Fruit fly (Drosophila melanogaster) whole organism, embryonic: ENCODE data around the gene CG9932.

Experiments used
- CG10209 ChIP-seq: fragments of 200-800 bp; sonication (Bioruptor generic); optimal IDR thresholded peaks from 3 replicates; lab custom pipeline; 2017; ENCODE audit warnings: missing biosample characterization, mild to moderate bottlenecking, missing genetic modification characterization, missing genetic modification reagents
- CG10654 ChIP-seq: fragments of 200-800 bp; sonication (Bioruptor generic); optimal IDR thresholded peaks from 2 replicates; lab custom pipeline; 2016; ENCODE audit warnings: missing biosample characterization, missing genetic modification characterization
- CG11560 ChIP-seq: fragments of 200-800 bp; sonication (Bioruptor generic); IDR thresholded peaks from 3 replicates; pipeline ENCODE4 v1.3.6; 2022; ENCODE audit warnings: missing biosample characterization, missing genetic modification characterization
- CG13624 ChIP-seq: fragments of 200-800 bp; sonication (Bioruptor generic); optimal IDR thresholded peaks from 2 replicates; lab custom pipeline; 2016; ENCODE audit warnings: missing biosample characterization, missing genetic modification characterization
- CG14050 ChIP-seq: fragments of 200-800 bp; sonication (Bioruptor generic); IDR thresholded peaks from 3 replicates; pipeline ENCODE4 v1.3.6; 2022; ENCODE audit warnings: missing biosample characterization, missing genetic modification characterization
- CG1529 ChIP-seq: fragments of 200-800 bp; sonication (Bioruptor generic); optimal IDR thresholded peaks from 3 replicates; lab custom pipeline; 2018; ENCODE audit warnings: missing biosample characterization, missing genetic modification characterization
- CG15479 ChIP-seq: fragments of 200-800 bp; sonication (Bioruptor generic); optimal IDR thresholded peaks from 3 replicates; lab custom pipeline; 2019; ENCODE audit warnings: missing biosample characterization, mild to moderate bottlenecking, missing genetic modification characterization, moderate library complexity
- CG1647 ChIP-seq: fragments of 200-800 bp; sonication (Bioruptor generic); optimal IDR thresholded peaks from 3 replicates; lab custom pipeline; 2016; ENCODE audit warnings: missing biosample characterization, missing genetic modification characterization
- CG17361 ChIP-seq: fragments of 200-800 bp; sonication (Bioruptor generic); IDR thresholded peaks from 3 replicates; pipeline ENCODE4 v1.3.6; 2022; ENCODE audit warnings: missing biosample characterization, missing genetic modification characterization
- CG17385 ChIP-seq: fragments of 200-800 bp; sonication (Bioruptor generic); optimal IDR thresholded peaks from 3 replicates; lab custom pipeline; 2018; ENCODE audit warnings: missing biosample characterization, mild to moderate bottlenecking, missing genetic modification characterization
- CG2116 ChIP-seq: fragments of 200-800 bp; sonication (Bioruptor generic); optimal IDR thresholded peaks from 3 replicates; lab custom pipeline; 2018; ENCODE audit warnings: missing biosample characterization, mild to moderate bottlenecking, missing genetic modification characterization
- CG31388 ChIP-seq: fragments of 200-800 bp; sonication (Bioruptor generic); optimal IDR thresholded peaks from 2 replicates; lab custom pipeline; 2016; ENCODE audit warnings: missing biosample characterization, missing genetic modification characterization
- CG33557 ChIP-seq: fragments of 200-800 bp; sonication (Bioruptor generic); optimal IDR thresholded peaks from 2 replicates; lab custom pipeline; 2019; ENCODE audit warnings: missing biosample characterization, mild to moderate bottlenecking, missing genetic modification characterization, moderate library complexity
- CG4360 ChIP-seq: fragments of 200-800 bp; sonication (Bioruptor generic); IDR thresholded peaks from 2 replicates; pipeline ENCODE4 v1.3.6; 2022; ENCODE audit warnings: missing biosample characterization, missing genetic modification characterization
- CG6689 ChIP-seq: fragments of 200-800 bp; sonication (Bioruptor generic); IDR thresholded peaks from 2 replicates; pipeline ENCODE4 v1.3.6; 2022; ENCODE audit warnings: missing biosample characterization, missing genetic modification characterization
- CG6854 ChIP-seq: fragments of 200-800 bp; sonication (Bioruptor generic); optimal IDR thresholded peaks from 3 replicates; lab custom pipeline; 2017; ENCODE audit warnings: missing biosample characterization, mild to moderate bottlenecking, missing genetic modification characterization
- CG8359 ChIP-seq: fragments of 200-800 bp; sonication (Bioruptor generic); optimal IDR thresholded peaks from 2 replicates; lab custom pipeline; 2017; ENCODE audit warnings: missing biosample characterization, mild to moderate bottlenecking, missing genetic modification characterization, borderline replicate concordance
- Dfd ChIP-seq, 2 experiments: fragments of >200 bp; optimal IDR thresholded peaks; 2 replicates each; lab custom pipeline; 2017; ENCODE audit warnings: missing biosample characterization in 2 of 2, missing genetic modification characterization in 2 of 2
- Doc3 ChIP-seq: fragments of 200-800 bp; sonication (Bioruptor generic); IDR thresholded peaks from 3 replicates; pipeline ENCODE4 v1.3.6; 2022; ENCODE audit warnings: missing biosample characterization, missing genetic modification characterization; ENCODE audit not compliant: partially characterized antibody
- Drgx ChIP-seq: fragments of 200-800 bp; sonication (Bioruptor generic); IDR thresholded peaks from 2 replicates; pipeline ENCODE4 v1.3.6; 2022; ENCODE audit warnings: missing biosample characterization, missing genetic modification characterization
- Fer3 ChIP-seq: fragments of 200-800 bp; sonication (Bioruptor generic); optimal IDR thresholded peaks from 2 replicates; lab custom pipeline; 2018; ENCODE audit warnings: missing biosample characterization, mild to moderate bottlenecking, missing genetic modification characterization, moderate library complexity
- HHEX ChIP-seq: fragments of 200-800 bp; sonication (Bioruptor generic); optimal IDR thresholded peaks from 3 replicates; lab custom pipeline; 2017; ENCODE audit warnings: missing biosample characterization, mild to moderate bottlenecking, missing genetic modification characterization, missing genetic modification reagents
- Max ChIP-seq: fragments of 200-800 bp; sonication (Bioruptor generic); optimal IDR thresholded peaks from 2 replicates; lab custom pipeline; 2016; ENCODE audit warnings: missing biosample characterization, mild to moderate bottlenecking, missing genetic modification characterization
- Oaz ChIP-seq: fragments of 200-800 bp; sonication (Bioruptor generic); IDR thresholded peaks from 2 replicates; pipeline ENCODE4 v1.3.6; 2022; ENCODE audit warnings: missing biosample characterization, missing genetic modification characterization
- Sox100B ChIP-seq: fragments of 200-800 bp; sonication (Bioruptor generic); optimal IDR thresholded peaks from 3 replicates; lab custom pipeline; 2018; ENCODE audit warnings: missing biosample characterization, mild to moderate bottlenecking, missing genetic modification characterization
- Spps ChIP-seq: fragments of 200-800 bp; sonication (Bioruptor generic); optimal IDR thresholded peaks from 2 replicates; lab custom pipeline; 2018; ENCODE audit warnings: missing biosample characterization, mild to moderate bottlenecking, missing genetic modification characterization
- Sry-δ ChIP-seq: fragments of 200-800 bp; sonication (Bioruptor generic); optimal IDR thresholded peaks from 2 replicates; lab custom pipeline; 2016; ENCODE audit warnings: missing biosample characterization, missing genetic modification characterization
- amos ChIP-seq: fragments of 200-800 bp; sonication (Bioruptor generic); IDR thresholded peaks from 2 replicates; pipeline ENCODE4 v1.3.6; 2022; ENCODE audit warnings: missing biosample characterization, missing genetic modification characterization; ENCODE audit not compliant: partially characterized antibody
- aop ChIP-seq: fragments of 200-800 bp; sonication (Bioruptor generic); IDR thresholded peaks from 2 replicates; pipeline ENCODE4 v1.3.6; 2022; ENCODE audit warnings: missing biosample characterization, missing genetic modification characterization
- caup ChIP-seq: fragments of 200-800 bp; sonication (Bioruptor generic); optimal IDR thresholded peaks from 3 replicates; lab custom pipeline; 2017; ENCODE audit warnings: missing biosample characterization, mild to moderate bottlenecking, missing genetic modification characterization, moderate library complexity; ENCODE audit not compliant: severe bottlenecking
- ci ChIP-seq: fragments of 200-800 bp; sonication (Bioruptor generic); IDR thresholded peaks from 3 replicates; pipeline ENCODE4 v1.3.6; 2022; ENCODE audit warnings: missing biosample characterization, missing genetic modification characterization
- dm ChIP-seq: fragments of 200-800 bp; sonication (Bioruptor generic); optimal IDR thresholded peaks from 3 replicates; lab custom pipeline; 2016; ENCODE audit warnings: missing biosample characterization, missing genetic modification characterization
- dmrt11E ChIP-seq: fragments of 200-800 bp; sonication (Bioruptor generic); optimal IDR thresholded peaks from 3 replicates; lab custom pipeline; 2018; ENCODE audit warnings: missing biosample characterization, mild to moderate bottlenecking, missing genetic modification characterization, moderate library complexity
- dysf ChIP-seq: fragments of 200-800 bp; sonication (Bioruptor generic); IDR thresholded peaks from 3 replicates; pipeline ENCODE4 v1.3.6; 2022; ENCODE audit warnings: missing biosample characterization, missing genetic modification characterization
- esg ChIP-seq: fragments of 200-800 bp; sonication (Bioruptor generic); conservative IDR thresholded peaks from 2 replicates; pipeline ENCODE4 v1.3.6; 2022; ENCODE audit warnings: missing biosample characterization, missing genetic modification characterization
- fd64A ChIP-seq: fragments of 200-800 bp; sonication (Bioruptor generic); optimal IDR thresholded peaks from 3 replicates; lab custom pipeline; 2018; ENCODE audit warnings: missing biosample characterization, mild to moderate bottlenecking, missing genetic modification characterization
- ind ChIP-seq: fragments of 200-800 bp; sonication (Bioruptor generic); optimal IDR thresholded peaks from 3 replicates; lab custom pipeline; 2016; ENCODE audit warnings: missing biosample characterization, missing genetic modification characterization
- kay ChIP-seq: fragments of 200-800 bp; sonication (Bioruptor generic); optimal IDR thresholded peaks from 2 replicates; lab custom pipeline; 2016; ENCODE audit warnings: missing biosample characterization, missing genetic modification characterization
- lilli ChIP-seq: fragments of 200-800 bp; sonication (Bioruptor generic); optimal IDR thresholded peaks from 3 replicates; lab custom pipeline; 2016; ENCODE audit warnings: missing biosample characterization, missing genetic modification characterization
- maf-S ChIP-seq: fragments of 200-800 bp; sonication (Bioruptor generic); optimal IDR thresholded peaks from 2 replicates; lab custom pipeline; 2016; ENCODE audit warnings: missing biosample characterization, missing genetic modification characterization
- nom ChIP-seq: fragments of 200-800 bp; sonication (Bioruptor generic); optimal IDR thresholded peaks from 2 replicates; lab custom pipeline; 2017; ENCODE audit warnings: missing biosample characterization, missing genetic modification characterization, mild to moderate bottlenecking, moderate library complexity, missing genetic modification reagents
- peb ChIP-seq: fragments of 200-800 bp; sonication (Bioruptor generic); IDR thresholded peaks from 2 replicates; pipeline ENCODE4 v1.3.6; 2022; ENCODE audit warnings: missing biosample characterization, missing genetic modification characterization
- pnt ChIP-seq: fragments of 200-800 bp; sonication (Bioruptor generic); optimal IDR thresholded peaks from 3 replicates; lab custom pipeline; 2016; ENCODE audit warnings: missing biosample characterization, missing genetic modification characterization
- toy ChIP-seq: fragments of 200-800 bp; sonication (Bioruptor generic); IDR thresholded peaks from 2 replicates; pipeline ENCODE4 v1.3.6; 2022; ENCODE audit warnings: missing biosample characterization, missing genetic modification characterization
- trh ChIP-seq: fragments of 200-800 bp; sonication (Bioruptor generic); optimal IDR thresholded peaks from 2 replicates; lab custom pipeline; 2016; ENCODE audit warnings: missing biosample characterization, missing genetic modification characterization
- twi ChIP-seq: fragments of 200-800 bp; optimal IDR thresholded peaks from 2 replicates; lab custom pipeline; 2019; ENCODE audit warnings: missing biosample characterization, mild to moderate bottlenecking, missing genetic modification characterization, moderate library complexity
- usp ChIP-seq: fragments of >200 bp; optimal IDR thresholded peaks from 2 replicates; lab custom pipeline; 2017; ENCODE audit warnings: missing biosample characterization, missing genetic modification characterization
- vnd ChIP-seq: fragments of 200-800 bp; sonication (Bioruptor generic); IDR thresholded peaks from 3 replicates; pipeline ENCODE4 v1.3.6; 2022; ENCODE audit warnings: missing biosample characterization, missing genetic modification characterization; ENCODE audit not compliant: partially characterized antibody
- zfh1 ChIP-seq: fragments of 200-800 bp; sonication (Bioruptor generic); IDR thresholded peaks from 3 replicates; pipeline ENCODE4 v1.3.6; 2022; ENCODE audit warnings: missing biosample characterization, missing genetic modification characterization

CG9932 gene

DNA sequence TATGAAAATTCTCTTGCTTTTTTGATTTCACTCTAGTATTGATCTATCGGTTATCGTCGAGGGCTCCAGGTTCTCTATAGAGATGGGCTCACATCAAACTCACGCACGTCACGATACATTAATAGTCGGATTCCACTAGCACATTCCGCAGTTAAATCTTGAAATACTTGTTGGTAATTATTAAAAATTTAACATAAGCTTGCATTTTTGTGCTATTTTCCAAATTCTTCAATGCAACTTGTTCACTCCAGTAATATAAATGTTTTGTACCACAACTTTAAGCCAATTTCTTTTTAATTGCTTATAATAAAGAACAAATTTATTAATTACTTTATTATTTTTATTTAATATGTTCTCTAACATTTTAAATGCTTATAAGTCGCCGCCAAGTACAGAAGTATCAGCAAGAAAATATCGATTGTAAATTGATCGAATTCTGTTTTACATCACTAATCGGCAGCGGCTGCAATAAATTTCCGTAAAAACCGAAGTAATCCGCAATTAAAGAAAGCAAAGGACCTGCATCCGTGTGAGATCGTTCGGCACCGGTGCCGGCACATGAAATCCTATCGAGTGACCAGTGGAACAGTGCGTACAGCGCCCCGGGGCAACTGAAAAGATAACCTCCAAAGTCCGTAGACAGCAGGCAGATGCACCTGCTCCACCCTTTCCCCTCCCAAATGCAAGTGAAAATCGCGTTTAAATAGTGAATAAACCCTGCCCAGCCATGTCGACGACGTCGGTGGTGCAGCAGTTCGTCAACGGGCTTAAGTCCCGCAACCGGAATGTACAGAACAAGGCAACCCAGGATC lies 55.7 kb downstream of the CG9932 start, which contains the start of the genes Vha68-1 and mTor (continued):
- TF ChIP-seq ci (GFP tag; lab: Robert Waterston, UW) = peak; percentile 71
- peak; percentile 86 for TF ChIP-seq amos
- TF ChIP-seq Doc3 = peak; percentile 64; the same call in 2 of the 3 replicates
- TF ChIP-seq twi (tag; lab: Kevin White, UChicago) = no peak
- TF ChIP-seq CG13624 (GFP tag; lab: Kevin White, UChicago) = no peak
- no peak for TF ChIP-seq fd64A (GFP tag; lab: Kevin White, UChicago)
- TF ChIP-seq CG1529 (GFP tag; lab: Kevin White, UChicago) = no peak
- 0 out of 2 replicates have a peak, but pooled peaks have one; percentile 46 for TF ChIP-seq toy (GFP tag; lab: Robert Waterston, UW)
- peak; percentile 80 for TF ChIP-seq zfh1 (GFP tag; lab: Robert Waterston, UW)
- no peak for TF ChIP-seq CG6854 (GFP tag; lab: Kevin White, UChicago)
- TF ChIP-seq caup = peak; percentile 65
- TF ChIP-seq trh (GFP tag; lab: Kevin White, UChicago) = peak; percentile 50
- TF ChIP-seq CG17385 (GFP tag; lab: Kevin White, UChicago) = no peak
- TF ChIP-seq dysf (GFP tag; lab: Robert Waterston, UW) = peak; percentile 86
- TF ChIP-seq maf-S (GFP tag; lab: Kevin White, UChicago) = peak; percentile 68
- TF ChIP-seq Sox100B (GFP tag; lab: Kevin White, UChicago) = no peak
- TF ChIP-seq CG14050 = peak; percentile 54; the same call in 2 of the 3 replicates
- TF ChIP-seq ind (GFP tag; lab: Kevin White, UChicago) = peak; percentile 84
- peak; percentile 50 for TF ChIP-seq CG1647 (GFP tag; lab: Kevin White, UChicago)
- TF ChIP-seq CG2116 = peak; percentile 66
- TF ChIP-seq vnd (GFP tag; lab: Robert Waterston, UW) = peak; percentile 77
- no peak for TF ChIP-seq CG8359 (GFP tag; lab: Kevin White, UChicago)
- TF ChIP-seq Oaz = 0 out of 2 replicates have a peak, but pooled peaks have one; percentile 32
- peak; percentile 75 for TF ChIP-seq dmrt11E
- TF ChIP-seq CG33557 (GFP tag; lab: Kevin White, UChicago) = peak; percentile 47
- TF ChIP-seq CG15479 (GFP tag; lab: Kevin White, UChicago) = no peak
- TF ChIP-seq CG31388 (GFP tag; lab: Kevin White, UChicago) = peak; percentile 28
- TF ChIP-seq Sry-δ (GFP tag; lab: Kevin White, UChicago) = peak; percentile 95
- peak; percentile 81 for TF ChIP-seq CG10209 (GFP tag; lab: Kevin White, UChicago)
- peak; percentile 81 for TF ChIP-seq Fer3
- peak; percentile 86 for TF ChIP-seq lilli
- peak; percentile 58 for TF ChIP-seq HHEX (GFP tag; lab: Kevin White, UChicago)
- TF ChIP-seq Max = peak; percentile 64
- peak; percentile 77 for TF ChIP-seq esg (GFP tag; lab: Robert Waterston, UW)
- peak; percentile 78 for TF ChIP-seq CG10654
- TF ChIP-seq peb (GFP tag; lab: Robert Waterston, UW) = peak; percentile 65
- TF ChIP-seq kay = peak; percentile 54
- TF ChIP-seq Spps (tag; lab: Kevin White, UChicago) = peak; percentile 39
- peak; percentile 41 for TF ChIP-seq dm (GFP tag; lab: Kevin White, UChicago)
- TF ChIP-seq CG6689 (GFP tag; lab: Robert Waterston, UW) = peak; percentile 74
- TF ChIP-seq CG11560 = peak; percentile 63; the same call in 1 of the 3 replicates
- TF ChIP-seq CG17361 (GFP tag; lab: Robert Waterston, UW) = no peak; the same call in 2 of the 3 replicates
- TF ChIP-seq nom (GFP tag; lab: Kevin White, UChicago) = no peak
- peak in 1 of 2 experiments; percentile 74 for TF ChIP-seq Dfd (GFP tag; optimal IDR thresholded peaks at IDR 0.05; lab: Kevin White, UChicago)
- TF ChIP-seq Drgx (GFP tag; lab: Robert Waterston, UW) = peak; percentile 73
- no peak for TF ChIP-seq usp
- peak; percentile 75 for TF ChIP-seq pnt (GFP tag; lab: Kevin White, UChicago)
- TF ChIP-seq aop = no peak
- no peak for TF ChIP-seq CG4360 (GFP tag; lab: Robert Waterston, UW)
